Worm (Caenorhabditis elegans): ENCODE results near the gene pinn-4.

DNA sequence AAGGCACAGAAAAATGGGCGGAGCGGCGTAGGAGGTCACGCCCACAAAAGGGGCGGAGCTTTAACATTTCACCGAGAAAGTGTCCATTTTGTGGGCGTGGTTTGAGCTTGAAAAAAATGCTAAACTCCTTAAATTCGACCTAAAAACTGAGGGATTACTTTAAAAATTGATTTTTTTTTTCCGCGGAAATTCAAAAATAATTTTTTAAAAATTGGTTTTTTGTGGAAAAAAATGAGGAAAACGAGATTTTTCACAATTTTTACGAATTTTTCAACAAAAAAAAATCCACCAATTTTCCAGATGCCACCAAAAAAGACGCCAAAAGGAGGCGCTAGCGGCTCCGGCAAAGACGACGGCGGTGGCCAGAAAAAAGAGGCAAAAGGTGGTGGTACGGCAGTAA is at the start of gene pinn-4:
- no peak for TF ChIP-seq ama-1 (optimal IDR thresholded peaks at IDR 0.05)
- TF ChIP-seq pes-1 (GFP tag; IDR thresholded peaks at IDR 0.05): no peak
- no peak for TF ChIP-seq tra-4 (tag; optimal IDR thresholded peaks at IDR 0.05)
- TF ChIP-seq hnd-1 (tag; optimal IDR thresholded peaks at IDR 0.05): no peak
- no peak for TF ChIP-seq ets-7 (tag; optimal IDR thresholded peaks at IDR 0.05)
- TF ChIP-seq flt-1 (GFP tag; IDR thresholded peaks at IDR 0.05): no peak
- no peak for TF ChIP-seq hmbx-1 (tag; optimal IDR thresholded peaks at IDR 0.05)
- TF ChIP-seq scrt-1 (GFP tag; IDR thresholded peaks at IDR 0.05): no peak
- no peak for TF ChIP-seq tbx-37 (GFP tag; conservative IDR thresholded peaks at IDR 0.05)
- TF ChIP-seq hmg-4 (GFP tag; optimal IDR thresholded peaks at IDR 0.05): no peak
- no peak for TF ChIP-seq B0310.2 (tag; optimal IDR thresholded peaks at IDR 0.05)

Measured in whole organism, early embryonic.